Worm (Caenorhabditis elegans) whole organism, early embryonic: ENCODE data around the gene ptr-1.

ENCODE experiments used
- B0310.2 ChIP-seq: sonication (generic microtip); optimal IDR thresholded peaks from 2 replicates; lab custom pipeline; 2016; ENCODE audit warnings: mild to moderate bottlenecking, missing genetic modification characterization, missing compliant biosample characterization
- aly-1 ChIP-seq: sonication (generic microtip); optimal IDR thresholded peaks from 2 replicates; lab custom pipeline; 2016; ENCODE audit warnings: missing genetic modification characterization, missing compliant biosample characterization
- ama-1 ChIP-seq: fragments of 150-350 bp; optimal IDR thresholded peaks from 2 replicates; lab custom pipeline; 2014
- ceh-36 ChIP-seq: sonication (generic microtip); optimal IDR thresholded peaks from 2 replicates; lab custom pipeline; 2016; ENCODE audit warnings: missing genetic modification characterization, inconsistent platforms, missing compliant biosample characterization
- flt-1 ChIP-seq: fragments of 200-800 bp; sonication (Bioruptor generic); IDR thresholded peaks from 2 replicates; pipeline ENCODE4 v1.3.6; 2022; ENCODE audit warnings: missing genetic modification characterization, missing compliant biosample characterization
- hmbx-1 ChIP-seq: sonication (generic microtip); optimal IDR thresholded peaks from 2 replicates; lab custom pipeline; 2016; ENCODE audit warnings: mild to moderate bottlenecking, missing genetic modification characterization, missing compliant biosample characterization
- pes-1 ChIP-seq: fragments of 200-800 bp; sonication (Bioruptor generic); IDR thresholded peaks from 2 replicates; pipeline ENCODE4 v1.3.6; 2022; ENCODE audit warnings: missing genetic modification reagents, missing genetic modification characterization, missing compliant biosample characterization
- scrt-1 ChIP-seq: fragments of 200-800 bp; sonication (Bioruptor generic); IDR thresholded peaks from 2 replicates; pipeline ENCODE4 v1.3.6; 2022; ENCODE audit warnings: missing genetic modification characterization, missing compliant biosample characterization
- sea-1 ChIP-seq: fragments of 200-800 bp; sonication (Bioruptor generic); conservative IDR thresholded peaks from 2 replicates; pipeline ENCODE4 v1.3.6; 2022; ENCODE audit warnings: missing genetic modification characterization, missing compliant biosample characterization
- tbx-11 ChIP-seq: fragments of 200-800 bp; sonication (Bioruptor generic); IDR thresholded peaks from 2 replicates; pipeline ENCODE4 v1.3.6; 2022; ENCODE audit warnings: missing genetic modification characterization, missing compliant biosample characterization
- tbx-37 ChIP-seq: fragments of 200-800 bp; sonication (Bioruptor generic); conservative IDR thresholded peaks from 2 replicates; pipeline ENCODE4 v1.3.6; 2022; ENCODE audit warnings: missing genetic modification reagents, missing genetic modification characterization, missing compliant biosample characterization

DNA sequence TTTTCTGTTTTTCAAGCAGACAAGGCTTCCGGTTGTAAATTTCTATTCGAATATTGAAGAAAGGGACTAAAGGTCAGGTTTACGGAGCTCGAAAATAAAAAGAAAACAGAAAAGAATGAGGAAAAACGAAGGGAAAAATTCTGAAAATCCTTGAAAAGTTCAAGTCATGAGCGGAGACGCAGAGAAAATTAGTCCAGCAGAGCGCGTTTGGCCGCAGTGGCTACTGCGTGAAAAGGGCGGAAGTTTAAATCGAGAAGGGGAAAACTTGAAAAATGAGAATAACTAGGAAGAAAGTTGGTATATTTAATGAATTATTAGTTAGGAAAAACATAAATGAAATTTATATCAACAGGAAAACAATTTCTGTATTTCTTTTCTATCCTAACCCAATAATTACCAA is 38.9 kb upstream of the ptr-1 start:
- TF ChIP-seq hmbx-1 (no peak), flt-1 (GFP tag; lab: Robert Waterston, UW) (no peak), tbx-11 (no peak), ama-1 (lab: Kevin White, UChicago) (no peak), aly-1 (tag; lab: Kevin White, UChicago) (no peak), ceh-36 (no peak), sea-1 (GFP tag; lab: Robert Waterston, UW) (no peak), B0310.2 (tag; lab: Kevin White, UChicago) (no peak), scrt-1 (GFP tag; lab: Robert Waterston, UW) (no peak), tbx-37 (GFP tag; lab: Robert Waterston, UW) (no peak), pes-1 (GFP tag; lab: Robert Waterston, UW) (no peak)
